Worm (Caenorhabditis elegans) whole organism, midembryonic: ENCODE data around the gene gln-2.

Source experiments
- T22C8.4 ChIP-seq: fragments of 200-800 bp; sonication (Bioruptor generic); IDR thresholded peaks from 2 replicates; pipeline ENCODE4 v1.3.6; 2022; ENCODE audit warnings: missing genetic modification characterization, missing compliant biosample characterization
- med-1 ChIP-seq: sonication (generic microtip); optimal IDR thresholded peaks from 2 replicates; lab custom pipeline; 2017; ENCODE audit warnings: missing genetic modification characterization, mild to moderate bottlenecking, missing compliant biosample characterization, antibody characterized with exemption, missing genetic modification reagents; ENCODE audit not compliant: insufficient read depth
- ref-1 ChIP-seq: fragments of 200-800 bp; sonication (Bioruptor generic); conservative IDR thresholded peaks from 2 replicates; pipeline ENCODE4 v1.3.6; 2022; ENCODE audit warnings: missing genetic modification reagents, missing genetic modification characterization, missing compliant biosample characterization
- tab-1 ChIP-seq: fragments of 200-800 bp; sonication (Bioruptor generic); IDR thresholded peaks from 2 replicates; pipeline ENCODE4 v1.3.6; 2022; ENCODE audit warnings: missing genetic modification characterization, missing compliant biosample characterization
- ztf-29 ChIP-seq: fragments of 200-800 bp; sonication (Bioruptor generic); IDR thresholded peaks from 2 replicates; pipeline ENCODE4 v1.3.6; 2022; ENCODE audit warnings: missing genetic modification reagents, missing genetic modification characterization, missing compliant biosample characterization

ce11 chrIII:9899720-9900119 lies 44.9 kb downstream of the gln-2 start:
- TF ChIP-seq tab-1 (GFP tag; lab: Robert Waterston, UW) (no peak), ztf-29 (GFP tag; lab: Robert Waterston, UW) (no peak), med-1 (GFP tag; lab: Kevin White, UChicago) (no peak), ref-1 (GFP tag; lab: Robert Waterston, UW) (no peak), T22C8.4 (GFP tag; lab: Robert Waterston, UW) (no peak)
